Fruit fly (Drosophila melanogaster): Measurements from ENCODE around the gene Plp.

Gene Plp

DNA sequence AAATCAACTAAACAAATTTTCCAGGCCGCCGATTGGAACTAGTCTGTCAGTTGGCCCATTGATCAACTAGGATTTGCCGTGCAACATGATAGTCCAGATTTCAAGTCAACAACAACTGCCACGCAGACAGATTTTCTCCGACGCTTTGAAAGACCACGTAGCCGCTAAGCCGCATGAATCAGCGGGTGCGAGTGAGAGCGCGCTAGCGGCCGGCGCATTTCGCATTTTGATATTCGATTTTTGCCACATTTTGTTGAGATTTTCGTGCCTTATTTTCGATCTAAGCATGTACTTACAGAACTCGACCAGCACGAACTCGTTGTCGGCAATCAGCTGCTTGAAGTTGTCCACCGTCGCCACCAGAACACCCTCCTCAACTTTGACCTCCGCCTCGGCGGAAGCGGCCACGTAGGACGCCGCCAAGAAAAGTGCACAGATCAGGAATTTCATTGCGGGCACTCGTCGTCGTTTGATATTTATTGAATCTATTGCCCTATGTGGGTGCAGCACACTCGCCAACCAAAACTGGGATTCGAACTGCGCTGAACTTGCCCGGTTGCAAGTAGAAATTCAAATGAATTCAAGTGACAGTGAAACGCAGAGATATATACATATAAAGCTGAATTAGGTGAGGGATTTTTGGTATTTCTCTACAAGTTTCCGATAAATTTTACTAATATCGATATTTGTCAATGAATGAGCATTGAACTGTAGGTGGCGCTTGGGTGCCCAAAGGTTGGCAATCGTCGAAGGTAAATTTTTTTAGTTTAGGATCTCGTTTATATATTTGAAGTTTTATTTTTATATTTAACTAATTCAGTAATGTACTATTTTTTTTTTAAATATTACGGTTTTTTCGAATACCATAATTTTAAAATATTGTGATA, 47.7 kb upstream of the Plp start, which contains the start of gene Pdi (continued):
- TF ChIP-seq CG8281 (tag; optimal IDR thresholded peaks at IDR 0.05): no peak
- TF ChIP-seq Bteb2 (GFP tag; optimal IDR thresholded peaks at IDR 0.05): peak; percentile 33
- peak in 1 of 2 experiments; percentile 26 for TF ChIP-seq bsh (GFP tag; optimal IDR thresholded peaks at IDR 0.05)
- TF ChIP-seq CG7745 (tag; optimal IDR thresholded peaks at IDR 0.05): no peak
- TF ChIP-seq E2f2 (GFP tag; IDR thresholded peaks at IDR 0.05): peak; percentile 70
- peak; percentile 43 for TF ChIP-seq CG12769 (tag; optimal IDR thresholded peaks at IDR 0.05)
- TF ChIP-seq maf-S (GFP tag; optimal IDR thresholded peaks at IDR 0.05): peak; percentile 9
- peak; percentile 56 for TF ChIP-seq CG17359 (tag; optimal IDR thresholded peaks at IDR 0.05)
- TF ChIP-seq Max (GFP tag; optimal IDR thresholded peaks at IDR 0.05): no peak
- no peak for TF ChIP-seq emc (GFP tag; optimal IDR thresholded peaks at IDR 0.05)
- no peak for TF ChIP-seq Taf1 (GFP tag; IDR thresholded peaks at IDR 0.05)
- TF ChIP-seq unpg (GFP tag; optimal IDR thresholded peaks at IDR 0.05): peak; percentile 30
- TF ChIP-seq CG4328 (GFP tag; optimal IDR thresholded peaks at IDR 0.05): no peak
- no peak for TF ChIP-seq CG14860 (GFP tag; IDR thresholded peaks at IDR 0.05; ENCODE audit: partially characterized antibody)
- no peak for TF ChIP-seq btn (GFP tag; optimal IDR thresholded peaks at IDR 0.05)
- TF ChIP-seq CG17568 (GFP tag; optimal IDR thresholded peaks at IDR 0.05): peak; percentile 26
- TF ChIP-seq mirr (GFP tag; optimal IDR thresholded peaks at IDR 0.05): no peak
- peak; percentile 28 for TF ChIP-seq CG13775 (GFP tag; optimal IDR thresholded peaks at IDR 0.05)
- TF ChIP-seq ro (GFP tag; IDR thresholded peaks at IDR 0.05): no peak
- peak; percentile 72 for TF ChIP-seq sd (tag; optimal IDR thresholded peaks at IDR 0.05)
- TF ChIP-seq jing (GFP tag; optimal IDR thresholded peaks at IDR 0.05): no peak
- peak; percentile 42 for TF ChIP-seq Dek (tag; optimal IDR thresholded peaks at IDR 0.05)
- TF ChIP-seq fd3F (GFP tag; optimal IDR thresholded peaks at IDR 0.05): no peak
- peak in 1 of 2 experiments; percentile 39 for TF ChIP-seq chif (GFP tag; optimal IDR thresholded peaks at IDR 0.05)
- TF ChIP-seq CG16813 (GFP tag; IDR thresholded peaks at IDR 0.05; ENCODE audit: partially characterized antibody): peak; percentile 75
- no peak for TF ChIP-seq Dip3 (GFP tag; optimal IDR thresholded peaks at IDR 0.05)
- TF ChIP-seq gsb-n (tag; optimal IDR thresholded peaks at IDR 0.05): peak; percentile 32
- TF ChIP-seq Trl (optimal IDR thresholded peaks at IDR 0.05): peak in 1 of 2 experiments; percentile 55
- TF ChIP-seq Trl (GFP tag; optimal IDR thresholded peaks at IDR 0.05): no peak
- no peak for TF ChIP-seq ham (GFP tag; IDR thresholded peaks at IDR 0.05)
- no peak for TF ChIP-seq CG6254 (GFP tag; optimal IDR thresholded peaks at IDR 0.05)
- TF ChIP-seq CG3407 (GFP tag; optimal IDR thresholded peaks at IDR 0.05): peak; percentile 25
- TF ChIP-seq CG4424 (GFP tag; optimal IDR thresholded peaks at IDR 0.05): peak; percentile 44
- no peak for TF ChIP-seq CG10959 (GFP tag; IDR thresholded peaks at IDR 0.05)
- no peak for TF ChIP-seq eyg (GFP tag; optimal IDR thresholded peaks at IDR 0.05)
- no peak for TF ChIP-seq corto (GFP tag; optimal IDR thresholded peaks at IDR 0.05)
- peak; percentile 83 for TF ChIP-seq trem (tag; optimal IDR thresholded peaks at IDR 0.05)
- no peak for TF ChIP-seq HHEX (GFP tag; optimal IDR thresholded peaks at IDR 0.05)
- TF ChIP-seq Oli (tag; optimal IDR thresholded peaks at IDR 0.05): no peak
- peak; percentile 31 for TF ChIP-seq CG13296 (GFP tag; optimal IDR thresholded peaks at IDR 0.05)
- peak; percentile 9 for TF ChIP-seq Hr3 (GFP tag; optimal IDR thresholded peaks at IDR 0.05)
- no peak for TF ChIP-seq crc (GFP tag; optimal IDR thresholded peaks at IDR 0.05)
- peak; percentile 80 for TF ChIP-seq CG1603 (tag; optimal IDR thresholded peaks at IDR 0.05)
- TF ChIP-seq toy (GFP tag; IDR thresholded peaks at IDR 0.05): no peak
- no peak for TF ChIP-seq lola (GFP tag; optimal IDR thresholded peaks at IDR 0.05)
- peak; percentile 6 for TF ChIP-seq NK7.1 (GFP tag; optimal IDR thresholded peaks at IDR 0.05)
- TF ChIP-seq hth (optimal IDR thresholded peaks at IDR 0.05): no peak
- peak; percentile 60; the same call in 1 of the 2 replicates for TF ChIP-seq sob (GFP tag; IDR thresholded peaks at IDR 0.05)
- TF ChIP-seq CG17361 (GFP tag; IDR thresholded peaks at IDR 0.05): peak; percentile 39; the same call in 2 of the 3 replicates

Measured in whole organism, embryonic.